Fruit fly (Drosophila melanogaster) whole organism: ENCODE data around the gene mRpS31.

ENCODE experiments used
- CG8478 ChIP-seq: fragments of >200 bp; optimal IDR thresholded peaks from 2 replicates; lab custom pipeline; 2018; ENCODE audit warnings: inconsistent platforms
- Dll ChIP-seq: fragments of >200 bp; optimal IDR thresholded peaks from 2 replicates; lab custom pipeline; 2017
- EcR ChIP-seq, 2 experiments: fragments of >200 bp; optimal IDR thresholded peaks; 2 replicates each; lab custom pipeline; 2017; ENCODE audit warnings: missing biosample characterization in 2 of 2, missing genetic modification characterization in 2 of 2, missing genetic modification reagents in 2 of 2
- pan ChIP-seq: fragments of >200 bp; optimal IDR thresholded peaks from 2 replicates; lab custom pipeline; 2017
- psq ChIP-seq: fragments of >200 bp; optimal IDR thresholded peaks from 2 replicates; lab custom pipeline; 2017
- usp ChIP-seq: fragments of >200 bp; optimal IDR thresholded peaks from 2 replicates; lab custom pipeline; 2017; ENCODE audit warnings: missing biosample characterization, missing genetic modification characterization, mixed read lengths

Gene mRpS31

dm6 chr3L:16042640-16043039, 37.6 kb downstream of the mRpS31 start:
- TF ChIP-seq pan (lab: Kevin White, UChicago) (no peak), EcR (GFP tag; optimal IDR thresholded peaks at IDR 0.05; lab: Kevin White, UChicago) (peak in 1 of 2 experiments; percentile 10)

dm6 chr3L:16043045-16043781, 38.2 kb downstream of the mRpS31 start:
- no peak for TF ChIP-seq pan (lab: Kevin White, UChicago)
- TF ChIP-seq Dll: no peak
- TF ChIP-seq psq (lab: Kevin White, UChicago): no peak
- no peak for TF ChIP-seq usp
- no peak for TF ChIP-seq CG8478 (lab: Kevin White, UChicago)
- peak in 1 of 2 experiments; percentile 63 for TF ChIP-seq EcR (GFP tag; optimal IDR thresholded peaks at IDR 0.05; lab: Kevin White, UChicago)

dm6 chr3L:16043782-16044352, 38.9 kb downstream of the mRpS31 start:
- TF ChIP-seq usp: no peak
- TF ChIP-seq psq (lab: Kevin White, UChicago): no peak
- TF ChIP-seq pan (lab: Kevin White, UChicago): no peak
- TF ChIP-seq CG8478 (lab: Kevin White, UChicago): no peak
- no peak for TF ChIP-seq EcR (GFP tag; optimal IDR thresholded peaks at IDR 0.05; lab: Kevin White, UChicago)
- TF ChIP-seq Dll: no peak

DNA sequence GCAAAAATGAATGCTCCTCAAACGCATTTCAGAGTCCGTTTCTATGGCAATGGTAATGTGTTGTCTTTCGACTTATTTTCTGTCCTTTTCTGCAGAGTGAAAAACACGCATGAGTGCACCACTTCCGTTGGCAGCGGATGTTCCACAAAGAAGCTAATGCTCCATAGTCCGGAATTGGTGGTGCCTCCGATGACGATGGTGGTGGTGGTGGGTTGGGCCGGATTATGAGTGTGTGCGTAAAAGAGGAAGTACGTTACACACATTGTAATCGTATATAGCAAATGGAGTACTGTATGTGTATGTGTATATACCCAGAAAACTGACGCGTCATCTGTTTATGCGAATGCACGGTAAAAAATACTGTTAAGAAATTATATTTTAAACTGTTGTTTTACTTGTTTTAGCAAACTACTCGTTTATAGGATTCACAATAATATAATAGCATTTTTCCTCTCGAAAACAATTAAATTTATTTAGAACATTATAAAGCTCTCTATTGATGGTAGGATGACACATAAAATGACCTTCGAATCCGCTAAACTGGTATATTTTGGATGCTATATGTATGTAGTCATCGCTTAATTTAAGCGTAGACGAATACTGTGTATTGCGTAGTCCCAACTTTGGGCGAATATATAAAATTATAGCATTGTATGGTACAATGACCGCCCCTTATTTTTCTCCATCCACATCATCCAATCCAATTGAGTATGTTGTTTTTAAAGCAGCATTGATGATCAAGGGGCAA, 40.3 kb downstream of the mRpS31 start:
- TF ChIP-seq usp (no peak), pan (lab: Kevin White, UChicago) (no peak)

DNA sequence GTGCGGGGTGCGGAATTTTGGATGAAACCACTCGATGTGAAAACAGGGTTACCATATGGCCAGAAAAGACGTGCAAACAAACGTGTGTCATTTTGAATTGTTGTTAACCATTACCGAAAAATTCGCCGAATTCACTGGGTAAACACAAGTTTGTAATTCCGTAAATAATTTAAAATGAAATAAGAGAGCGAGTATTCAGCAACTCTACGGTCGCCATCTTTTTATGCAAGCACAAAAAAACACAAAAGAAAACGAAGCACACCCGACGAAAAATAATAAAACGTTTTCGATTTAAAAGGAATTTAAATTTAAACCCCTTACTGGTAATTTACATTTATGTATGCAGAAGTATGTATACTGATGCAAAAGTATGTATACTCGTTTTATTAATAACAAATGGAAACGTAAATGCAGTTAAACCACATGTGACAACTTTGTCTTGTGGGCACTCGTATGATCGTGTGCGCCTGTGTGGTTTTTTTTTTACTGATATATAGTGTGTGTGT, 40.9 kb downstream of the mRpS31 start:
- TF ChIP-seq usp: no peak
- no peak for TF ChIP-seq Dll
- no peak for TF ChIP-seq EcR (GFP tag; optimal IDR thresholded peaks at IDR 0.05; lab: Kevin White, UChicago)
- TF ChIP-seq psq (lab: Kevin White, UChicago): no peak
- no peak for TF ChIP-seq pan (lab: Kevin White, UChicago)
- no peak for TF ChIP-seq CG8478 (lab: Kevin White, UChicago)

DNA sequence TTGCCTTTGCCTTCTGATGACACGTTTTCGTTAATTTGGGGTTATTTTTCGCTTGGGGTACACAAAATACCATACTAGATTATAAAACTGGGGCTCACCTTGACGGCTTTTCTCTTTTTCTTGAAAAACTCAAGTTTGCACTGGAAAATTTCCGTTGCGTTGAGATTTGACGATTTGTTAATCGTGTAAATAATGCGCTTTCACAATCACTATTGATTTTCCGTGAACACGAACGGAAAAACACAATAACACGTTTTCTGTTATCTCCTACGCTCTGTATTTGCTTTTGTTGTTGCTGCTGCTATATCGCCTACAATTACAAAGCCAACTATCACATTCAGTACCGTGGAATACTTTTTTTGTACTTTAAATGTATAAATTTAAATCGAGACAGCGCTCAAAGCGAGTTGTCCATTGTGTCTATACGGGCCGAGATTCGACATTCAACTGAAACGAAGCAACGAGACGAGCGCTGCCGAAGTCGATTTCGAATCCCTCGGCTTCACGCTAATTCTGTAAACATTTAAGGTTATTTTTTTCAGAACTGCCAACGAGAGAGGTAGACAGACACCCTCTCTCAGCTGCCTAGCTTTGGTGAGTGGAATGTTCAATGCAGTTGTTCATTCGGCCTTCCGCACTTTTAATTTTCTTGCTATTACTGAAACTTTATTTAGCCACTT, 41.5 kb downstream of the mRpS31 start:
- no peak for TF ChIP-seq psq (lab: Kevin White, UChicago)
- no peak for TF ChIP-seq usp
- TF ChIP-seq CG8478 (lab: Kevin White, UChicago): no peak
- no peak for TF ChIP-seq pan (lab: Kevin White, UChicago)
- no peak for TF ChIP-seq Dll
- TF ChIP-seq EcR (GFP tag; optimal IDR thresholded peaks at IDR 0.05; lab: Kevin White, UChicago): no peak

- TF ChIP-seq usp (no peak), Dll (peak; percentile 78), CG8478 (lab: Kevin White, UChicago) (no peak), EcR (GFP tag; optimal IDR thresholded peaks at IDR 0.05; lab: Kevin White, UChicago) (peak in 1 of 2 experiments; percentile 69)
Observed at dm6 chr3L:16047105-16047504, 42.1 kb downstream of the mRpS31 start.

dm6 chr3L:16048086-16048485, 43.1 kb downstream of the mRpS31 start:
- TF ChIP-seq CG8478 (lab: Kevin White, UChicago): no peak
- no peak for TF ChIP-seq EcR (GFP tag; optimal IDR thresholded peaks at IDR 0.05; lab: Kevin White, UChicago)
- no peak for TF ChIP-seq pan (lab: Kevin White, UChicago)
- TF ChIP-seq usp: no peak
- no peak for TF ChIP-seq psq (lab: Kevin White, UChicago)
- TF ChIP-seq Dll: no peak

dm6 chr3L:16048722-16049459, 43.9 kb downstream of the mRpS31 start:
- TF ChIP-seq CG8478 (lab: Kevin White, UChicago): no peak
- no peak for TF ChIP-seq Dll
- no peak for TF ChIP-seq usp
- no peak for TF ChIP-seq psq (lab: Kevin White, UChicago)
- no peak for TF ChIP-seq EcR (GFP tag; optimal IDR thresholded peaks at IDR 0.05; lab: Kevin White, UChicago)
- no peak for TF ChIP-seq pan (lab: Kevin White, UChicago)

- TF ChIP-seq CG8478 (lab: Kevin White, UChicago): no peak
- no peak for TF ChIP-seq Dll
- TF ChIP-seq usp: no peak
- TF ChIP-seq EcR (GFP tag; optimal IDR thresholded peaks at IDR 0.05; lab: Kevin White, UChicago): no peak
- no peak for TF ChIP-seq psq (lab: Kevin White, UChicago)
- no peak for TF ChIP-seq pan (lab: Kevin White, UChicago)
Observed at dm6 chr3L:16049955-16050886, 45.2 kb downstream of the mRpS31 start.
